Fruit fly (Drosophila melanogaster) whole organism, embryonic: ENCODE measurements around the gene Z600.

Source experiments
- Atf-2 ChIP-seq: fragments of 200-800 bp; sonication (Bioruptor generic); optimal IDR thresholded peaks from 2 replicates; lab custom pipeline; 2016; ENCODE audit warnings: missing biosample characterization, missing genetic modification characterization
- Atf6 ChIP-seq: fragments of 200-800 bp; sonication (Bioruptor generic); IDR thresholded peaks from 2 replicates; pipeline ENCODE4 v1.3.6; 2022; ENCODE audit warnings: missing biosample characterization, missing genetic modification characterization
- B-H2 ChIP-seq: fragments of 200-800 bp; sonication (Bioruptor generic); optimal IDR thresholded peaks from 2 replicates; lab custom pipeline; 2018; ENCODE audit warnings: missing biosample characterization, mild to moderate bottlenecking, missing genetic modification characterization
- Blimp-1 ChIP-seq: fragments of 200-800 bp; sonication (Bioruptor generic); optimal IDR thresholded peaks from 3 replicates; lab custom pipeline; 2018; ENCODE audit warnings: missing biosample characterization, missing genetic modification characterization, mild to moderate bottlenecking, moderate library complexity, missing genetic modification reagents
- CG10462 ChIP-seq: fragments of 200-800 bp; sonication (Bioruptor generic); optimal IDR thresholded peaks from 2 replicates; lab custom pipeline; 2016; ENCODE audit warnings: missing biosample characterization, missing genetic modification characterization
- CG12155 ChIP-seq: fragments of 200-800 bp; sonication (Bioruptor generic); optimal IDR thresholded peaks from 3 replicates; lab custom pipeline; 2016; ENCODE audit warnings: missing biosample characterization, missing genetic modification characterization
- CG14710 ChIP-seq: fragments of 200-800 bp; sonication (Bioruptor generic); optimal IDR thresholded peaks from 3 replicates; lab custom pipeline; 2019; ENCODE audit warnings: missing biosample characterization, mild to moderate bottlenecking, missing genetic modification characterization, moderate library complexity
- CG16863 ChIP-seq: fragments of 200-800 bp; sonication (Bioruptor generic); optimal IDR thresholded peaks from 3 replicates; lab custom pipeline; 2016; ENCODE audit warnings: missing biosample characterization, missing genetic modification characterization
- CG17361 ChIP-seq: fragments of 200-800 bp; sonication (Bioruptor generic); IDR thresholded peaks from 3 replicates; pipeline ENCODE4 v1.3.6; 2022; ENCODE audit warnings: missing biosample characterization, missing genetic modification characterization
- CG17568 ChIP-seq: fragments of 200-800 bp; sonication (Bioruptor generic); optimal IDR thresholded peaks from 2 replicates; lab custom pipeline; 2018; ENCODE audit warnings: missing biosample characterization, mild to moderate bottlenecking, missing genetic modification characterization, moderate library complexity
- CG1792 ChIP-seq: fragments of 200-800 bp; sonication (Bioruptor generic); optimal IDR thresholded peaks from 2 replicates; lab custom pipeline; 2016; ENCODE audit warnings: missing biosample characterization, missing genetic modification characterization
- CG3407 ChIP-seq: fragments of 200-800 bp; sonication (Bioruptor generic); optimal IDR thresholded peaks from 2 replicates; lab custom pipeline; 2018; ENCODE audit warnings: missing biosample characterization, mild to moderate bottlenecking, missing genetic modification characterization
- CG4282 ChIP-seq: fragments of 200-800 bp; sonication (Bioruptor generic); optimal IDR thresholded peaks from 2 replicates; lab custom pipeline; 2016; ENCODE audit warnings: missing biosample characterization, missing genetic modification characterization
- CG7963 ChIP-seq: fragments of 200-800 bp; sonication (Bioruptor generic); IDR thresholded peaks from 3 replicates; pipeline ENCODE4 v1.3.6; 2022; ENCODE audit warnings: missing biosample characterization, missing genetic modification characterization; ENCODE audit not compliant: partially characterized antibody
- CG8944 ChIP-seq: fragments of 200-800 bp; sonication (Bioruptor generic); optimal IDR thresholded peaks from 3 replicates; lab custom pipeline; 2016; ENCODE audit warnings: missing biosample characterization, missing genetic modification characterization
- Camta ChIP-seq: fragments of 200-800 bp; sonication (Bioruptor generic); optimal IDR thresholded peaks from 2 replicates; lab custom pipeline; 2016; ENCODE audit warnings: missing biosample characterization, missing genetic modification characterization
- Dfd ChIP-seq, 2 experiments: fragments of >200 bp; optimal IDR thresholded peaks; 2 replicates each; lab custom pipeline; 2017; ENCODE audit warnings: missing biosample characterization in 2 of 2, missing genetic modification characterization in 2 of 2
- Fer3 ChIP-seq: fragments of 200-800 bp; sonication (Bioruptor generic); optimal IDR thresholded peaks from 2 replicates; lab custom pipeline; 2018; ENCODE audit warnings: missing biosample characterization, mild to moderate bottlenecking, missing genetic modification characterization, moderate library complexity
- HLH4C ChIP-seq: fragments of 200-800 bp; sonication (Bioruptor generic); IDR thresholded peaks from 3 replicates; pipeline ENCODE4 v1.3.6; 2022; ENCODE audit warnings: missing biosample characterization, missing genetic modification characterization; ENCODE audit not compliant: partially characterized antibody
- HmgZ ChIP-seq: fragments of 200-800 bp; sonication (Bioruptor generic); optimal IDR thresholded peaks from 2 replicates; lab custom pipeline; 2018; ENCODE audit warnings: missing biosample characterization, mild to moderate bottlenecking, missing genetic modification characterization
- Hmx ChIP-seq: fragments of 200-800 bp; sonication (Bioruptor generic); optimal IDR thresholded peaks from 2 replicates; lab custom pipeline; 2016; ENCODE audit warnings: missing biosample characterization, missing genetic modification characterization
- Hr39 ChIP-seq: fragments of >200 bp; optimal IDR thresholded peaks from 2 replicates; lab custom pipeline; 2017
- Hsf ChIP-seq: fragments of 200-800 bp; sonication (Bioruptor generic); optimal IDR thresholded peaks from 3 replicates; lab custom pipeline; 2016; ENCODE audit warnings: missing biosample characterization, missing genetic modification characterization
- MESR4 ChIP-seq: fragments of 200-800 bp; sonication (Bioruptor generic); optimal IDR thresholded peaks from 2 replicates; lab custom pipeline; 2018; ENCODE audit warnings: missing biosample characterization, mild to moderate bottlenecking, missing genetic modification characterization, moderate library complexity
- Myb ChIP-seq: fragments of 200-800 bp; sonication (Bioruptor generic); optimal IDR thresholded peaks from 2 replicates; lab custom pipeline; 2016; ENCODE audit warnings: missing biosample characterization, missing genetic modification characterization
- NK7.1 ChIP-seq: fragments of 200-800 bp; sonication (Bioruptor generic); optimal IDR thresholded peaks from 3 replicates; lab custom pipeline; 2016; ENCODE audit warnings: missing biosample characterization, missing genetic modification characterization
- Neu2 ChIP-seq: fragments of 200-800 bp; sonication (Bioruptor generic); optimal IDR thresholded peaks from 3 replicates; lab custom pipeline; 2016; ENCODE audit warnings: missing biosample characterization, missing genetic modification characterization, borderline replicate concordance
- PHDP ChIP-seq: fragments of 200-800 bp; sonication (Bioruptor generic); optimal IDR thresholded peaks from 3 replicates; lab custom pipeline; 2018; ENCODE audit warnings: missing biosample characterization, mild to moderate bottlenecking, missing genetic modification characterization, moderate library complexity
- Six4 ChIP-seq: fragments of 200-800 bp; sonication (Bioruptor generic); optimal IDR thresholded peaks from 2 replicates; lab custom pipeline; 2016; ENCODE audit warnings: missing biosample characterization, missing genetic modification characterization
- Sry-β ChIP-seq: fragments of 200-800 bp; sonication (Bioruptor generic); optimal IDR thresholded peaks from 2 replicates; lab custom pipeline; 2018; ENCODE audit warnings: missing biosample characterization, mild to moderate bottlenecking, missing genetic modification characterization, moderate library complexity
- bcd ChIP-seq: fragments of 200-800 bp; sonication (Bioruptor generic); optimal IDR thresholded peaks from 2 replicates; lab custom pipeline; 2017; ENCODE audit warnings: missing biosample characterization, mild to moderate bottlenecking, missing genetic modification characterization
- bsh ChIP-seq, 2 experiments: fragments of 200-800 bp; sonication (Bioruptor generic); optimal IDR thresholded peaks; 2 replicates each; lab custom pipeline; 2017 to 2018; ENCODE audit warnings: mild to moderate bottlenecking in 2 of 2, missing biosample characterization in 2 of 2, missing genetic modification characterization in 2 of 2, moderate library complexity in 1 of 2
- cad ChIP-seq: fragments of >200 bp; optimal IDR thresholded peaks from 2 replicates; lab custom pipeline; 2017; ENCODE audit warnings: missing biosample characterization, missing genetic modification characterization
- crp ChIP-seq, 2 experiments: fragments of 200-800 bp; sonication (Bioruptor generic); optimal IDR thresholded peaks; 2 replicates in 1 of 2; 3 replicates in 1 of 2; lab custom pipeline; 2017; ENCODE audit warnings: missing biosample characterization in 2 of 2, missing genetic modification characterization in 2 of 2, mild to moderate bottlenecking in 1 of 2, moderate library complexity in 1 of 2
- cwo ChIP-seq: fragments of 200-800 bp; sonication (Bioruptor generic); optimal IDR thresholded peaks from 3 replicates; lab custom pipeline; 2017; ENCODE audit warnings: missing biosample characterization, missing genetic modification characterization, mild to moderate bottlenecking, moderate library complexity, missing genetic modification reagents
- fd64A ChIP-seq: fragments of 200-800 bp; sonication (Bioruptor generic); optimal IDR thresholded peaks from 3 replicates; lab custom pipeline; 2018; ENCODE audit warnings: missing biosample characterization, mild to moderate bottlenecking, missing genetic modification characterization
- ftz-f1 ChIP-seq: fragments of 200-800 bp; sonication (Bioruptor generic); optimal IDR thresholded peaks from 2 replicates; lab custom pipeline; 2016; ENCODE audit warnings: missing biosample characterization, missing genetic modification characterization
- gsb ChIP-seq: fragments of 200-800 bp; sonication (Bioruptor generic); IDR thresholded peaks from 2 replicates; pipeline ENCODE4 v1.3.6; 2022; ENCODE audit warnings: missing biosample characterization, missing genetic modification characterization
- hbn ChIP-seq: fragments of 200-800 bp; sonication (Bioruptor generic); IDR thresholded peaks from 2 replicates; pipeline ENCODE4 v1.3.6; 2022; ENCODE audit warnings: missing biosample characterization, missing genetic modification characterization; ENCODE audit not compliant: partially characterized antibody
- hth ChIP-seq: fragments of >200 bp; optimal IDR thresholded peaks from 2 replicates; lab custom pipeline; 2017; ENCODE audit warnings: inconsistent platforms
- lab ChIP-seq: fragments of 200-800 bp; sonication (Bioruptor generic); optimal IDR thresholded peaks from 3 replicates; lab custom pipeline; 2017; ENCODE audit warnings: missing biosample characterization, missing genetic modification characterization, mild to moderate bottlenecking, moderate library complexity, missing genetic modification reagents
- lov ChIP-seq, 2 experiments: fragments of 200-800 bp in 1 of 2; fragments of >200 bp in 1 of 2; sonication (Bioruptor generic) in 1 of 2; IDR thresholded peaks in 1 of 2; optimal IDR thresholded peaks in 1 of 2; 2 replicates in 1 of 2; 3 replicates in 1 of 2; pipeline versions ENCODE4 v1.3.6 to Lab custom; 2017 to 2022; ENCODE audit warnings: missing biosample characterization in 1 of 2, missing genetic modification characterization in 1 of 2
- nerfin-2 ChIP-seq: fragments of 200-800 bp; sonication (Bioruptor generic); IDR thresholded peaks from 2 replicates; pipeline ENCODE4 v1.3.6; 2022; ENCODE audit warnings: missing biosample characterization, missing genetic modification characterization; ENCODE audit not compliant: partially characterized antibody
- p53 ChIP-seq: fragments of 200-800 bp; sonication (Bioruptor generic); optimal IDR thresholded peaks from 2 replicates; lab custom pipeline; 2016; ENCODE audit warnings: missing biosample characterization, missing genetic modification characterization
- pho ChIP-seq: fragments of 200-800 bp; sonication (Bioruptor generic); optimal IDR thresholded peaks from 2 replicates; lab custom pipeline; 2016; ENCODE audit warnings: missing biosample characterization, missing genetic modification characterization
- run ChIP-seq: fragments of 200-800 bp; sonication (Bioruptor generic); optimal IDR thresholded peaks from 3 replicates; lab custom pipeline; 2018; ENCODE audit warnings: missing biosample characterization, mild to moderate bottlenecking, missing genetic modification characterization
- scrt ChIP-seq: fragments of 200-800 bp; sonication (Bioruptor generic); optimal IDR thresholded peaks from 2 replicates; lab custom pipeline; 2018; ENCODE audit warnings: missing biosample characterization, mild to moderate bottlenecking, missing genetic modification characterization, moderate library complexity
- sd ChIP-seq: fragments of 200-800 bp; sonication (Bioruptor generic); optimal IDR thresholded peaks from 3 replicates; lab custom pipeline; 2018; ENCODE audit warnings: missing biosample characterization, mild to moderate bottlenecking, missing genetic modification characterization, moderate library complexity
- zfh1 ChIP-seq: fragments of 200-800 bp; sonication (Bioruptor generic); IDR thresholded peaks from 3 replicates; pipeline ENCODE4 v1.3.6; 2022; ENCODE audit warnings: missing biosample characterization, missing genetic modification characterization

Gene Z600

dm6 chr3L:15537916-15538581, 29.2 kb downstream of the Z600 start (continued):
- TF ChIP-seq gsb (no peak), Hsf (peak; percentile 67), hth (no peak), scrt (peak; percentile 49), Myb (GFP tag; lab: Kevin White, UChicago) (peak; percentile 12), HmgZ (tag; lab: Kevin White, UChicago) (no peak), CG1792 (GFP tag; lab: Kevin White, UChicago) (no peak), NK7.1 (GFP tag; lab: Kevin White, UChicago) (peak; percentile 15), p53 (no peak), CG17568 (GFP tag; lab: Kevin White, UChicago) (peak; percentile 5), Dfd (GFP tag; optimal IDR thresholded peaks at IDR 0.05; lab: Kevin White, UChicago) (no peak), sd (peak; percentile 4), CG8944 (GFP tag; lab: Kevin White, UChicago) (peak; percentile 11), CG16863 (GFP tag; lab: Kevin White, UChicago) (peak; percentile 47), CG14710 (tag; lab: Kevin White, UChicago) (peak; percentile 70), crp (GFP tag; optimal IDR thresholded peaks at IDR 0.05; lab: Kevin White, UChicago) (peak in 1 of 2 experiments; percentile 23), run (peak; percentile 3), lab (GFP tag; lab: Kevin White, UChicago) (peak; percentile 68), Atf6 (GFP tag; lab: Robert Waterston, UW) (no peak; the same call in 1 of the 2 replicates), fd64A (no peak), cwo (GFP tag; lab: Kevin White, UChicago) (peak; percentile 63), Blimp-1 (GFP tag; lab: Kevin White, UChicago) (peak; percentile 68), zfh1 (GFP tag; lab: Robert Waterston, UW) (no peak), CG10462 (GFP tag; lab: Kevin White, UChicago) (peak; percentile 35), Fer3 (tag; lab: Kevin White, UChicago) (peak; percentile 54), bcd (GFP tag; lab: Kevin White, UChicago) (peak; percentile 66), CG4282 (GFP tag; lab: Kevin White, UChicago) (no peak), CG17361 (GFP tag; lab: Robert Waterston, UW) (peak; percentile 90), Sry-β (GFP tag; lab: Kevin White, UChicago) (no peak), lov (optimal IDR thresholded peaks at IDR 0.05; lab: Kevin White, UChicago) (no peak), lov (GFP tag; IDR thresholded peaks at IDR 0.05; lab: Robert Waterston, UW) (no peak), hbn (GFP tag; lab: Robert Waterston, UW) (no peak), CG7963 (GFP tag; lab: Robert Waterston, UW) (no peak), bsh (GFP tag; optimal IDR thresholded peaks at IDR 0.05; lab: Kevin White, UChicago) (peak in 1 of 2 experiments; percentile 80), B-H2 (GFP tag; lab: Kevin White, UChicago) (no peak), CG12155 (GFP tag; lab: Kevin White, UChicago) (peak; percentile 54), pho (GFP tag; lab: Kevin White, UChicago) (no peak), MESR4 (GFP tag; lab: Kevin White, UChicago) (no peak), Hmx (peak; percentile 49), PHDP (tag; lab: Kevin White, UChicago) (peak; percentile 81), cad (GFP tag; lab: Kevin White, UChicago) (no peak), nerfin-2 (GFP tag; lab: Robert Waterston, UW) (no peak), Hr39 (lab: Kevin White, UChicago) (no peak), Atf-2 (GFP tag; lab: Kevin White, UChicago) (peak; percentile 33), Camta (peak; percentile 35), CG3407 (GFP tag; lab: Kevin White, UChicago) (peak; percentile 55), Neu2 (GFP tag; lab: Kevin White, UChicago) (no peak), Six4 (GFP tag; lab: Kevin White, UChicago) (peak; percentile 0), HLH4C (GFP tag; lab: Robert Waterston, UW) (no peak), ftz-f1 (no peak)
